Worm (Caenorhabditis elegans) whole organism, young adult: ENCODE data around the gene T02B11.8.

Source experiments
- D2030.7 ChIP-seq: fragments of 200-800 bp; sonication (Bioruptor generic); IDR thresholded peaks from 2 replicates; pipeline ENCODE4 v1.3.6; 2022; ENCODE audit warnings: missing genetic modification reagents, missing genetic modification characterization, missing compliant biosample characterization
- F55B11.4 ChIP-seq: sonication (generic microtip); optimal IDR thresholded peaks from 2 replicates; lab custom pipeline; 2016; ENCODE audit warnings: missing compliant biosample characterization, missing genetic modification characterization, borderline replicate concordance; ENCODE audit not compliant: insufficient read depth
- K12H6.12 ChIP-seq: fragments of 200-800 bp; sonication (Bioruptor generic); optimal IDR thresholded peaks from 2 replicates; lab custom pipeline; 2018; ENCODE audit warnings: mild to moderate bottlenecking, missing genetic modification characterization, missing compliant biosample characterization
- atf-7 ChIP-seq: sonication (generic microtip); optimal IDR thresholded peaks from 2 replicates; lab custom pipeline; 2017; ENCODE audit warnings: mild to moderate bottlenecking, missing genetic modification characterization, missing compliant biosample characterization
- ceh-79 ChIP-seq: sonication (generic microtip); optimal IDR thresholded peaks from 2 replicates; lab custom pipeline; 2017; ENCODE audit warnings: mild to moderate bottlenecking, missing genetic modification characterization, missing compliant biosample characterization
- dox-1 ChIP-seq: fragments of 200-800 bp; sonication (Bioruptor generic); IDR thresholded peaks from 2 replicates; pipeline ENCODE4 v1.3.6; 2022; ENCODE audit warnings: missing genetic modification reagents, missing genetic modification characterization, missing compliant biosample characterization
- mel-28 ChIP-seq: sonication (generic microtip); optimal IDR thresholded peaks from 2 replicates; lab custom pipeline; 2016; ENCODE audit warnings: borderline replicate concordance, mild to moderate bottlenecking, missing genetic modification characterization, missing compliant biosample characterization
- pha-4 ChIP-seq: fragments of 150-350 bp; sonication (generic microtip); optimal IDR thresholded peaks from 2 replicates; lab custom pipeline; 2014; ENCODE audit warnings: missing biosample characterization, missing genetic modification reagents, missing genetic modification characterization
- rec-8 ChIP-seq, 2 experiments: sonication (generic microtip); optimal IDR thresholded peaks; 2 replicates each; lab custom pipeline; 2016; ENCODE audit warnings: mild to moderate bottlenecking in 2 of 2, missing genetic modification characterization in 2 of 2, missing genetic modification reagents in 2 of 2, missing genotype in 2 of 2, missing biosample characterization in 1 of 2, missing compliant biosample characterization in 1 of 2, moderate library complexity in 1 of 2
- unc-130 ChIP-seq: sonication (generic microtip); optimal IDR thresholded peaks from 2 replicates; lab custom pipeline; 2016; ENCODE audit warnings: missing genetic modification reagents, missing genetic modification characterization, missing compliant biosample characterization
- unc-62 ChIP-seq: fragments of 150-350 bp; optimal IDR thresholded peaks from 2 replicates; lab custom pipeline; 2014; ENCODE audit warnings: missing biosample characterization, missing genetic modification reagents, missing genetic modification characterization
- zfh-2 ChIP-seq: fragments of 200-800 bp; sonication (Bioruptor generic); conservative IDR thresholded peaks from 2 replicates; pipeline ENCODE4 v1.3.6; 2022; ENCODE audit warnings: missing genetic modification reagents, missing genetic modification characterization, missing compliant biosample characterization

- TF ChIP-seq dox-1 (GFP tag; lab: Robert Waterston, UW) (no peak), F55B11.4 (no peak), pha-4 (no peak), zfh-2 (GFP tag; lab: Robert Waterston, UW) (no peak), D2030.7 (GFP tag; lab: Robert Waterston, UW) (no peak), unc-130 (no peak), rec-8 (tag; optimal IDR thresholded peaks at IDR 0.05; lab: Kevin White, UChicago) (no peak), mel-28 (tag; lab: Kevin White, UChicago) (no peak), unc-62 (GFP tag; lab: Kevin White, UChicago) (no peak), ceh-79 (tag; lab: Kevin White, UChicago) (no peak), atf-7 (tag; lab: Kevin White, UChicago) (no peak), K12H6.12 (tag; lab: Kevin White, UChicago) (no peak)
Measured at ce11 chrV:889216-889615, 10.7 kb upstream of the T02B11.8 start, which contains the start of gene T02B11.6.
